Worm (Caenorhabditis elegans): Measurements from ENCODE around the gene H01G02.3.

ce11 chrIV:11745340-11745739 lies 47.1 kb downstream of the H01G02.3 start, which contains the start of gene gem-4:
- TF ChIP-seq fos-1 (tag; optimal IDR thresholded peaks at IDR 0.05) (peak; percentile 44), ceh-82 (tag; optimal IDR thresholded peaks at IDR 0.05) (no peak), ama-1 (optimal IDR thresholded peaks at IDR 0.05) (no peak), R02D3.7 (tag; optimal IDR thresholded peaks at IDR 0.05) (no peak), ceh-16 (tag; optimal IDR thresholded peaks at IDR 0.05) (no peak), nhr-237 (tag; optimal IDR thresholded peaks at IDR 0.05) (no peak), F13H6.1 (tag; optimal IDR thresholded peaks at IDR 0.05) (no peak), ztf-4 (tag; optimal IDR thresholded peaks at IDR 0.05) (no peak), lin-13 (GFP tag; optimal IDR thresholded peaks at IDR 0.05) (no peak), nhr-6 (tag; optimal IDR thresholded peaks at IDR 0.05) (no peak), alr-1 (tag; optimal IDR thresholded peaks at IDR 0.05) (no peak)
